Fruit fly (Drosophila melanogaster) whole organism: Measurements from ENCODE around the gene Nprl2.

Experiments used
- CG8478 ChIP-seq: fragments of >200 bp; optimal IDR thresholded peaks from 2 replicates; lab custom pipeline; 2018; ENCODE audit warnings: inconsistent platforms
- Dll ChIP-seq: fragments of >200 bp; optimal IDR thresholded peaks from 2 replicates; lab custom pipeline; 2017
- EcR ChIP-seq, 2 experiments: fragments of >200 bp; optimal IDR thresholded peaks; 2 replicates each; lab custom pipeline; 2017; ENCODE audit warnings: missing biosample characterization in 2 of 2, missing genetic modification characterization in 2 of 2, missing genetic modification reagents in 2 of 2
- pan ChIP-seq: fragments of >200 bp; optimal IDR thresholded peaks from 2 replicates; lab custom pipeline; 2017
- psq ChIP-seq: fragments of >200 bp; optimal IDR thresholded peaks from 2 replicates; lab custom pipeline; 2017

DNA sequence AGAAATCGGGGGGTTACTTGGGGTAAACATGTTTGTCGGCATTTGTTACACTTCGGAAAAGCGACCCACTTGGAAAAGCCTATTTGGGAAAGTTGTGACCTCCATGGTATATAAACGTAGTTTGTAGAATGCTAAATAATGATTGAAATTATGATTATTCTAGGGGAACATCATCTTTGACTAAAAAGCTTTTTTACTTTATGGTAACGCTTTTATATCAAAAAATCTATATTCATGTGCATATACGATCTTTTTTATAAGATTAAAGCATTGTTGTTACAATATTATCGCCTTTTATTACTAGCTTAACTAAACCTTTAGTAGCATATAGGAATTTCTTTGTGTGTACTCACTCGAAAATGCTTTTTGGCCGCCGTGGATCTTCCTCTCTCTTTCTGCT lies 49.9 kb downstream of the Nprl2 start:
- TF ChIP-seq pan (no peak), psq (lab: Kevin White, UChicago) (no peak), EcR (GFP tag; optimal IDR thresholded peaks at IDR 0.05; lab: Kevin White, UChicago) (no peak), Dll (no peak), CG8478 (lab: Kevin White, UChicago) (no peak)
